Worm (Caenorhabditis elegans): ENCODE results near the gene cest-24.

cest-24 gene

DNA sequence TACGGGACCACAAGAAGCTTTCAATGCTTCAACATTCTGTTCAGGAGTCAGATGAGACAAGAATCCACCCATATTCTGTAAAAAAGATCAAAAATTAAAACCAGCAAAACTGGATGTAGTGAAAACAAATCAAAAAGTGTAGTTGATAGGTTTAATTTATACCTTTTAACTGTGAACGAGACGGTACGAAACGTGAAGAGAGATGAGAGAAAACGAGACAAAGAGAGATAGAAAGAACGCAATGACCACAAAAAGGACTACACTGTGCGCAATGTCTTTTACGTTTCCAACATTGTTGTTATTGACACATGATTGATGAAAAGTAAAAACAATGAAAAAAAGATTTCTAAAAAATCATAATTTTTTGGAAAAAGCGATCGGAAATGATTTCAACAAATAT is 48.9 kb downstream of the cest-24 start, which contains the start of gene cest-33:
TSS of gene cest-33 (minus strand) at position 75 of the 400 bp plus-strand sequence.
- TF ChIP-seq ets-5 (GFP tag; IDR thresholded peaks at IDR 0.05) (no peak), dpl-1 (GFP tag; optimal IDR thresholded peaks at IDR 0.05) (peak in 1 of 3 experiments; percentile 0), snu-23 (GFP tag; optimal IDR thresholded peaks at IDR 0.05) (peak; percentile 41), nhr-71 (tag; optimal IDR thresholded peaks at IDR 0.05) (peak; percentile 24), ceh-63 (GFP tag; optimal IDR thresholded peaks at IDR 0.05) (no peak), nhr-85 (tag) (peak; percentile 77), ama-1 (optimal IDR thresholded peaks at IDR 0.05) (no peak), sup-37 (GFP tag; optimal IDR thresholded peaks at IDR 0.05) (no peak), mep-1 (tag; optimal IDR thresholded peaks at IDR 0.05) (peak; percentile 31), lin-35 (GFP tag; optimal IDR thresholded peaks at IDR 0.05) (peak in 1 of 2 experiments; percentile 15), lin-14 (GFP tag; optimal IDR thresholded peaks at IDR 0.05) (peak; percentile 54), blmp-1 (tag; optimal IDR thresholded peaks at IDR 0.05) (peak; percentile 90), elt-3 (tag; optimal IDR thresholded peaks at IDR 0.05) (peak in 3 of 6 experiments; percentile 10 to 65 (median 27)), aly-2 (tag; optimal IDR thresholded peaks at IDR 0.05) (no peak), nhr-77 (tag; optimal IDR thresholded peaks at IDR 0.05) (no peak), C16A3.4 (tag; optimal IDR thresholded peaks at IDR 0.05) (no peak), lsy-2 (tag; optimal IDR thresholded peaks at IDR 0.05) (no peak), nhr-20 (tag; optimal IDR thresholded peaks at IDR 0.05) (peak; percentile 74)

- TF ChIP-seq nhr-20 (tag; optimal IDR thresholded peaks at IDR 0.05) (peak; percentile 14), zag-1 (tag; optimal IDR thresholded peaks at IDR 0.05) (no peak), irx-1 (tag; optimal IDR thresholded peaks at IDR 0.05) (no peak), nhr-11 (tag; optimal IDR thresholded peaks at IDR 0.05) (no peak)
These were observed 51.8 kb downstream of the cest-24 start for ce11 chrV:6368494-6368893.

DNA sequence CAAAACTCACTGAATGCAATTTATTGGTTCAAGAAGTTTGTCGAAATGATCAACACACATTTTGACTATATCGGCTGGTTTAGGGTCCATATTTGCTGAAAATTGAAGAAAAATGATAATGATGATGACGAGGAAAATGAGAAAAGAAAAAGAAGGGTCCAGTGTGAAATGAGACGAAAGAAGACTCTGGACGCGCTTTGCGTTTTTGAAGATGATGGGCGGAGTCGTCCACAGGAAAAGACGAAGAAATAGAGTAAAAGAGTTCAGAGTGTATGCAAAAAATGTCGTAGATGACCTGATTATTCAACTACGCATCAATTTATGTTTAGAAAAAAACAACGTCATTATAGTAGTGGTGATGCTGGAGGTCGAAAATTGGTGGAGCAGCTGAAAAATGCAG is 58.1 kb downstream of the cest-24 start, which contains the start of gene F13H6.5:
TSS of gene F13H6.5 (minus strand) at position 101 of the 400 bp plus-strand sequence.
- TF ChIP-seq zag-1 (tag; optimal IDR thresholded peaks at IDR 0.05) (no peak), egl-13 (tag; optimal IDR thresholded peaks at IDR 0.05) (no peak), unc-62 (GFP tag; optimal IDR thresholded peaks at IDR 0.05) (no peak), sptf-1 (tag; optimal IDR thresholded peaks at IDR 0.05) (no peak), vab-15 (tag; optimal IDR thresholded peaks at IDR 0.05) (no peak), pqm-1 (tag; optimal IDR thresholded peaks at IDR 0.05) (no peak), nhr-84 (tag; optimal IDR thresholded peaks at IDR 0.05) (no peak), lir-3 (tag; optimal IDR thresholded peaks at IDR 0.05; ENCODE audit: poor library complexity) (no peak), Y116A8C.19 (tag; optimal IDR thresholded peaks at IDR 0.05; ENCODE audit: borderline replicate concordance) (no peak), alr-1 (tag; optimal IDR thresholded peaks at IDR 0.05; ENCODE audit: borderline replicate concordance) (no peak)

All from whole organism, L1 larva.